Worm (Caenorhabditis elegans) whole organism, L3 larva: ENCODE results near the gene gadr-2.

Experiments
- R02D3.7 ChIP-seq: fragments of 150-350 bp; optimal IDR thresholded peaks from 2 replicates; lab custom pipeline; 2014; ENCODE audit warnings: missing biosample characterization, missing genetic modification characterization
- egl-27 ChIP-seq: sonication (generic microtip); optimal IDR thresholded peaks from 4 replicates; lab custom pipeline; 2017; ENCODE audit warnings: missing biosample characterization, missing genetic modification reagents, missing genetic modification characterization
- elt-2 ChIP-seq: sonication (generic microtip); optimal IDR thresholded peaks from 2 replicates; lab custom pipeline; 2016; ENCODE audit warnings: missing genetic modification reagents, mild to moderate bottlenecking, missing genetic modification characterization, missing compliant biosample characterization
- fkh-10 ChIP-seq: sonication (generic microtip); optimal IDR thresholded peaks from 2 replicates; lab custom pipeline; 2017; ENCODE audit warnings: missing biosample characterization, missing genetic modification reagents, missing genetic modification characterization
- lin-15B ChIP-seq: fragments of 150-350 bp; optimal IDR thresholded peaks from 2 replicates; lab custom pipeline; 2014; ENCODE audit warnings: missing biosample characterization, missing genetic modification characterization
- nfya-1 ChIP-seq: sonication (generic microtip); optimal IDR thresholded peaks from 2 replicates; lab custom pipeline; 2017; ENCODE audit warnings: missing genetic modification characterization, mild to moderate bottlenecking, missing compliant biosample characterization, antibody characterized with exemption, moderate library complexity; ENCODE audit not compliant: insufficient read depth
- nhr-11 ChIP-seq: fragments of 150-350 bp; optimal IDR thresholded peaks from 2 replicates; lab custom pipeline; 2014; ENCODE audit warnings: missing biosample characterization, missing genetic modification characterization
- nhr-28 ChIP-seq: fragments of 150-350 bp; optimal IDR thresholded peaks from 2 replicates; lab custom pipeline; 2014; ENCODE audit warnings: missing biosample characterization, missing genetic modification characterization
- nhr-77 ChIP-seq: fragments of 150-350 bp; optimal IDR thresholded peaks from 2 replicates; lab custom pipeline; 2014; ENCODE audit warnings: missing biosample characterization, missing genetic modification characterization
- tbx-2 ChIP-seq: sonication (generic microtip); optimal IDR thresholded peaks from 2 replicates; lab custom pipeline; 2016; ENCODE audit warnings: mild to moderate bottlenecking, missing genetic modification characterization, missing compliant biosample characterization
- unc-62 ChIP-seq: fragments of 150-350 bp; sonication (generic microtip); optimal IDR thresholded peaks from 4 replicates; lab custom pipeline; 2014; ENCODE audit warnings: missing biosample characterization, missing genetic modification reagents, missing genetic modification characterization

DNA sequence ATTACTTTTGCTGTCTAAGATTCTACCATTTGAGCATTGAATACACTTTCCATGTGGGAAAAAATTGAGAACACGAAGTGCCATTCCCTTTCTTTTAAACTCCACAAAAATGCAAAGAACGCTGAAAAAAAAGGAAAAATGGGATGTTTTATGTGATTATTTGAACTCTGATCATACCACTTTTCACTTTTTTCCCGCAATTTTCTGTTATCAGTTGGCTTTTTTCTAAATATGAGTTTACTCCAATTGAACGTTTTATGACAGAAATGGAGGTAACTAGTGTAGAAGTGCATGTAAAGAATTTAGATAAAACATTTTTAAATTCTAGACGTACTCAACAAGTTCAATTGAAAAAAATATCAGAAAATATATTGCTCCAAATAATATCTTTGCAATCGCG is 43.5 kb downstream of the gadr-2 start:
- TF ChIP-seq nhr-77 (tag; lab: Kevin White, UChicago) (no peak), tbx-2 (tag; lab: Kevin White, UChicago) (no peak), nhr-11 (no peak), R02D3.7 (tag; lab: Kevin White, UChicago) (no peak), elt-2 (peak; percentile 79), nfya-1 (tag; lab: Kevin White, UChicago) (no peak), nhr-28 (tag; lab: Kevin White, UChicago) (no peak), egl-27 (no peak), fkh-10 (GFP tag; lab: Kevin White, UChicago) (no peak), unc-62 (GFP tag; lab: Kevin White, UChicago) (no peak), lin-15B (tag; lab: Kevin White, UChicago) (no peak)
